Worm (Caenorhabditis elegans) whole organism, mixed stage, embryonic: ENCODE results near the gene Y54G2A.73.
A peak's percentile ranks its signal among the peaks of the same experiment; 100 is the strongest.
"Not testable (repeated sequence)": the region's sequence is repeated elsewhere in the genome, so short reads cannot be mapped to it uniquely, and the experiment has no call there.

Experiments used
- M03D4.4 ChIP-seq: sonication (generic microtip); optimal IDR thresholded peaks from 2 replicates; lab custom pipeline; 2017; ENCODE audit warnings: mild to moderate bottlenecking, missing genetic modification characterization, missing compliant biosample characterization
- bed-3 ChIP-seq: fragments of 200-800 bp; sonication (Bioruptor generic); optimal IDR thresholded peaks from 3 replicates; lab custom pipeline; 2018; ENCODE audit warnings: mild to moderate bottlenecking, missing genetic modification characterization, moderate library complexity, missing compliant biosample characterization
- cnd-1 ChIP-seq: fragments of 200-800 bp; sonication (Bioruptor generic); optimal IDR thresholded peaks from 2 replicates; lab custom pipeline; 2018; ENCODE audit warnings: mild to moderate bottlenecking, missing genetic modification characterization, missing compliant biosample characterization
- elt-3 ChIP-seq: fragments of 150-350 bp; optimal IDR thresholded peaks from 2 replicates; lab custom pipeline; 2014; ENCODE audit warnings: missing biosample characterization, missing genetic modification characterization
- lin-13 ChIP-seq: fragments of 150-350 bp; optimal IDR thresholded peaks from 2 replicates; lab custom pipeline; 2014; ENCODE audit warnings: missing biosample characterization, missing genetic modification characterization
- nhr-12 ChIP-seq: fragments of 150-350 bp; optimal IDR thresholded peaks from 2 replicates; lab custom pipeline; 2014; ENCODE audit warnings: missing biosample characterization, missing genetic modification characterization
- nhr-237 ChIP-seq: fragments of 150-350 bp; optimal IDR thresholded peaks from 2 replicates; lab custom pipeline; 2014; ENCODE audit warnings: missing biosample characterization, missing genetic modification characterization
- pha-4 ChIP-seq: fragments of 150-350 bp; optimal IDR thresholded peaks from 2 replicates; lab custom pipeline; 2018; ENCODE audit warnings: missing biosample characterization, missing genetic modification reagents, missing genetic modification characterization
- sptf-1 ChIP-seq: sonication (generic microtip); optimal IDR thresholded peaks from 2 replicates; lab custom pipeline; 2017; ENCODE audit warnings: mild to moderate bottlenecking, missing genetic modification characterization, moderate library complexity, missing compliant biosample characterization
- unc-120 ChIP-seq: sonication (generic microtip); optimal IDR thresholded peaks from 2 replicates; lab custom pipeline; 2017; ENCODE audit warnings: missing genetic modification characterization, missing compliant biosample characterization; ENCODE audit not compliant: poor library complexity, severe bottlenecking
- unc-39 ChIP-seq: fragments of 150-350 bp; optimal IDR thresholded peaks from 2 replicates; lab custom pipeline; 2014; ENCODE audit warnings: missing biosample characterization, missing genetic modification characterization
- unc-62 ChIP-seq: fragments of 150-350 bp; optimal IDR thresholded peaks from 2 replicates; lab custom pipeline; 2014; ENCODE audit warnings: missing biosample characterization, missing genetic modification reagents, missing genetic modification characterization

- not testable (repeated sequence) for TF ChIP-seq unc-62 (GFP tag; lab: Kevin White, UChicago); elt-3 (tag; lab: Kevin White, UChicago); nhr-12; unc-39 (tag; lab: Kevin White, UChicago); nhr-237 (tag; lab: Kevin White, UChicago)
- TF ChIP-seq pha-4 (tag; lab: Kevin White, UChicago), result peak; percentile 78
- peak; percentile 83 for TF ChIP-seq cnd-1 (tag; lab: Kevin White, UChicago)
- peak; percentile 95 for TF ChIP-seq lin-13 (tag; lab: Kevin White, UChicago)
- TF ChIP-seq bed-3 (GFP tag; lab: Kevin White, UChicago), result peak; percentile 72
- TF ChIP-seq sptf-1 (tag; lab: Kevin White, UChicago), result peak; percentile 93
- TF ChIP-seq M03D4.4 (tag; lab: Kevin White, UChicago), result peak; percentile 86
- TF ChIP-seq unc-120 (tag; lab: Kevin White, UChicago), result peak; percentile 92
Observed at ce11 chrIV:3050054-3050990, 41.6 kb upstream of the Y54G2A.73 start, which contains the start of gene eel-1.
